Worm (Caenorhabditis elegans) whole organism, L2 larva: ENCODE results near the gene C09G5.7.

Source experiments
- ZK546.5 ChIP-seq: sonication (generic microtip); optimal IDR thresholded peaks from 2 replicates; lab custom pipeline; 2017; ENCODE audit warnings: missing biosample characterization, missing genetic modification characterization
- aly-2 ChIP-seq: fragments of 150-350 bp; optimal IDR thresholded peaks from 2 replicates; lab custom pipeline; 2014; ENCODE audit warnings: missing biosample characterization, missing genetic modification characterization
- ama-1 ChIP-seq: fragments of 150-350 bp; optimal IDR thresholded peaks from 2 replicates; lab custom pipeline; 2018; ENCODE audit warnings: inconsistent platforms
- dmd-4 ChIP-seq: sonication (generic microtip); optimal IDR thresholded peaks from 2 replicates; lab custom pipeline; 2017; ENCODE audit warnings: missing biosample characterization, missing genetic modification characterization
- elt-3 ChIP-seq: sonication (generic microtip); optimal IDR thresholded peaks from 2 replicates; lab custom pipeline; 2017; ENCODE audit warnings: missing biosample characterization, missing genetic modification characterization
- lin-39 ChIP-seq: fragments of 150-350 bp; optimal IDR thresholded peaks from 2 replicates; lab custom pipeline; 2014; ENCODE audit warnings: missing biosample characterization, missing genetic modification reagents, missing genetic modification characterization
- mdl-1 ChIP-seq, 2 experiments: fragments of 150-350 bp in 1 of 2; sonication (generic microtip) in 1 of 2; optimal IDR thresholded peaks; 2 replicates each; lab custom pipeline; 2017; ENCODE audit warnings: missing biosample characterization in 2 of 2, missing genetic modification characterization in 2 of 2
- nhr-129 ChIP-seq: fragments of 150-350 bp; optimal IDR thresholded peaks from 2 replicates; lab custom pipeline; 2014; ENCODE audit warnings: missing biosample characterization, missing genetic modification characterization
- nhr-25 ChIP-seq: fragments of 150-350 bp; sonication (generic microtip); optimal IDR thresholded peaks from 3 replicates; lab custom pipeline; 2014; ENCODE audit warnings: missing biosample characterization, missing genetic modification characterization
- peb-1 ChIP-seq: fragments of 150-350 bp; optimal IDR thresholded peaks from 2 replicates; lab custom pipeline; 2014; ENCODE audit warnings: missing biosample characterization, missing genetic modification characterization
- skn-1 ChIP-seq: sonication (generic microtip); optimal IDR thresholded peaks from 2 replicates; lab custom pipeline; 2017; ENCODE audit warnings: missing biosample characterization, missing genetic modification characterization
- snpc-4 ChIP-seq: fragments of 150-350 bp; optimal IDR thresholded peaks from 2 replicates; lab custom pipeline; 2014; ENCODE audit warnings: missing biosample characterization, missing genetic modification characterization
- zag-1 ChIP-seq: fragments of 150-350 bp; optimal IDR thresholded peaks from 2 replicates; lab custom pipeline; 2014; ENCODE audit warnings: missing biosample characterization, missing genetic modification characterization
- ztf-4 ChIP-seq: fragments of 150-350 bp; optimal IDR thresholded peaks from 2 replicates; lab custom pipeline; 2014; ENCODE audit warnings: missing biosample characterization, missing genetic modification characterization

DNA sequence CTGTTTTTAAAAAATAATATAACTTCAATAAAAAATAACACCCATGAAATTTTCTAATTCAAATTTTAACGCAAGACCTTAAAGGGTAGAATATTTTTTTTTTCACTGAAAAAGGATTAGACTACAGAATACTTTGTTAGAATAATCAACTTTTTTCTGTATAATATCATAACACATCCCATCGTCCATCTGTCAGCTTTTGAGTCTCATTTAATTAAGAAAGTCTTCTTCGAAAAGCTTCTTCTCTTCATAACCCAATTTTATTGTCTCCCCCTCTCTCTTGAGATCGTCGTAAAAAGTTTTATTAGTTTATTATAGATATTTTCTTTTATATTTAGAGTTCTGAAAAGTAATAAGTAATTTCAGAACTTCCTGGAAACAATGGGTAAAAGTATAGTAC is 18.6 kb upstream of the C09G5.7 start:
- TF ChIP-seq zag-1 (tag; lab: Kevin White, UChicago) (no peak), lin-39 (no peak), snpc-4 (tag; lab: Kevin White, UChicago) (no peak), skn-1 (no peak), mdl-1 (tag; optimal IDR thresholded peaks at IDR 0.05; lab: Kevin White, UChicago) (no peak), nhr-129 (no peak), elt-3 (tag; lab: Kevin White, UChicago) (no peak), ZK546.5 (tag; lab: Kevin White, UChicago) (no peak), peb-1 (tag; lab: Kevin White, UChicago) (no peak), ama-1 (no peak), nhr-25 (tag; lab: Kevin White, UChicago) (no peak), aly-2 (no peak), dmd-4 (tag; lab: Kevin White, UChicago) (no peak), ztf-4 (tag; lab: Kevin White, UChicago) (no peak)
